Worm (Caenorhabditis elegans): ENCODE measurements around the gene tars-1.

- no peak for TF ChIP-seq sptf-2 (GFP tag; optimal IDR thresholded peaks at IDR 0.05)
- no peak for TF ChIP-seq rpc-1 (optimal IDR thresholded peaks at IDR 0.05)
- no peak for TF ChIP-seq rpc-1 (tag; optimal IDR thresholded peaks at IDR 0.05)
Measured at ce11 chrII:11700200-11700599, 4.7 kb upstream of the tars-1 start, which contains the start of gene inos-1.

Data from whole organism, young adult.